Worm (Caenorhabditis elegans): Measurements from ENCODE around the gene clec-20.

The clec-20 gene

ce11 chrII:1589845-1590244 is 5.2 kb downstream of the clec-20 start, which contains the start of gene T07H3.7:
TSS of gene T07H3.7 (minus strand) at chrII:1589945.
- TF ChIP-seq unc-39 (tag; optimal IDR thresholded peaks at IDR 0.05) (no peak), hlh-1 (tag; optimal IDR thresholded peaks at IDR 0.05) (no peak), lin-13 (tag; optimal IDR thresholded peaks at IDR 0.05) (no peak), nhr-76 (tag; optimal IDR thresholded peaks at IDR 0.05) (no peak), nhr-12 (tag; optimal IDR thresholded peaks at IDR 0.05) (no peak), snpc-4 (tag; optimal IDR thresholded peaks at IDR 0.05) (no peak), ham-2 (GFP tag; optimal IDR thresholded peaks at IDR 0.05) (no peak), mls-2 (tag; optimal IDR thresholded peaks at IDR 0.05) (no peak), cnd-1 (tag; optimal IDR thresholded peaks at IDR 0.05) (no peak), nhr-2 (tag; optimal IDR thresholded peaks at IDR 0.05) (no peak), nhr-237 (tag; optimal IDR thresholded peaks at IDR 0.05) (no peak), bed-3 (GFP tag; optimal IDR thresholded peaks at IDR 0.05) (no peak), drap-1 (GFP tag; optimal IDR thresholded peaks at IDR 0.05) (no peak), ces-1 (GFP tag; optimal IDR thresholded peaks at IDR 0.05) (no peak), sem-2 (GFP tag; optimal IDR thresholded peaks at IDR 0.05) (no peak)

ce11 chrII:1586305-1586704 is 8.7 kb downstream of the clec-20 start, which contains the start of gene T07H3.8:
TSS of gene T07H3.8 (plus strand) at chrII:1586605.
- no peak for TF ChIP-seq snpc-4 (tag; optimal IDR thresholded peaks at IDR 0.05)

- no peak for TF ChIP-seq snpc-4 (tag; optimal IDR thresholded peaks at IDR 0.05)
- TF ChIP-seq ces-1 (GFP tag; optimal IDR thresholded peaks at IDR 0.05): no peak
- TF ChIP-seq flh-1 (GFP tag; optimal IDR thresholded peaks at IDR 0.05): no peak
- TF ChIP-seq ham-2 (GFP tag; optimal IDR thresholded peaks at IDR 0.05): no peak
- no peak for TF ChIP-seq sptf-1 (tag; optimal IDR thresholded peaks at IDR 0.05)
- no peak for TF ChIP-seq ceh-83 (GFP tag; optimal IDR thresholded peaks at IDR 0.05)
- no peak for TF ChIP-seq drap-1 (GFP tag; optimal IDR thresholded peaks at IDR 0.05)
- TF ChIP-seq unc-39 (tag; optimal IDR thresholded peaks at IDR 0.05): no peak
- no peak for TF ChIP-seq ceh-39 (tag; optimal IDR thresholded peaks at IDR 0.05)
- no peak for TF ChIP-seq M03D4.4 (tag; optimal IDR thresholded peaks at IDR 0.05)
- no peak for TF ChIP-seq ceh-43 (GFP tag; optimal IDR thresholded peaks at IDR 0.05)
- no peak for TF ChIP-seq zip-8 (tag; optimal IDR thresholded peaks at IDR 0.05)
Measured at ce11 chrII:1584140-1584539, 10.9 kb downstream of the clec-20 start, which contains the start of gene clec-21. TSS of gene clec-21 (minus strand) at chrII:1584240.

- TF ChIP-seq flh-1 (GFP tag; optimal IDR thresholded peaks at IDR 0.05) (no peak), ceh-39 (tag; optimal IDR thresholded peaks at IDR 0.05) (no peak), bed-3 (GFP tag; optimal IDR thresholded peaks at IDR 0.05) (no peak), blmp-1 (tag; optimal IDR thresholded peaks at IDR 0.05) (no peak), ceh-83 (GFP tag; optimal IDR thresholded peaks at IDR 0.05) (no peak), ces-1 (GFP tag; optimal IDR thresholded peaks at IDR 0.05) (no peak), mab-5 (tag; optimal IDR thresholded peaks at IDR 0.05) (no peak), sptf-1 (tag; optimal IDR thresholded peaks at IDR 0.05) (no peak), unc-39 (tag; optimal IDR thresholded peaks at IDR 0.05) (no peak), sem-2 (GFP tag; optimal IDR thresholded peaks at IDR 0.05) (no peak)
Measured at ce11 chrII:1579886-1580285, 15.2 kb downstream of the clec-20 start, which contains the start of gene math-38. TSS of gene math-38 (minus strand) at chrII:1579986.

ce11 chrII:1576772-1577171 is 18.3 kb downstream of the clec-20 start:
- TF ChIP-seq ham-2 (GFP tag; optimal IDR thresholded peaks at IDR 0.05) (no peak), ceh-43 (GFP tag; optimal IDR thresholded peaks at IDR 0.05) (no peak), pha-4 (tag; optimal IDR thresholded peaks at IDR 0.05) (no peak), flh-1 (GFP tag; optimal IDR thresholded peaks at IDR 0.05) (no peak)

ce11 chrII:1576030-1576429 is 19.0 kb downstream of the clec-20 start, which contains the start of gene K05F6.10:
TSS of gene K05F6.10 (minus strand) at chrII:1576130.
- TF ChIP-seq tbx-8 (GFP tag; optimal IDR thresholded peaks at IDR 0.05) (no peak), unc-39 (tag; optimal IDR thresholded peaks at IDR 0.05) (no peak), sem-2 (GFP tag; optimal IDR thresholded peaks at IDR 0.05) (no peak), ces-1 (GFP tag; optimal IDR thresholded peaks at IDR 0.05) (no peak), drap-1 (GFP tag; optimal IDR thresholded peaks at IDR 0.05) (no peak), zip-8 (tag; optimal IDR thresholded peaks at IDR 0.05) (no peak), lsy-2 (tag; optimal IDR thresholded peaks at IDR 0.05) (no peak), elt-1 (tag; optimal IDR thresholded peaks at IDR 0.05; ENCODE audit: borderline replicate concordance, insufficient read depth) (no peak), unc-120 (tag; optimal IDR thresholded peaks at IDR 0.05; ENCODE audit: poor library complexity, severe bottlenecking) (no peak), nhr-12 (tag; optimal IDR thresholded peaks at IDR 0.05) (no peak), nhr-76 (tag; optimal IDR thresholded peaks at IDR 0.05) (no peak)
